Fruit fly (Drosophila melanogaster) whole organism, embryonic: Measurements from ENCODE around the gene CG17032.

Experiments
- Adf1 ChIP-seq: fragments of 200-800 bp; sonication (Bioruptor generic); IDR thresholded peaks from 2 replicates; pipeline ENCODE4 v1.3.6; 2022; ENCODE audit warnings: missing biosample characterization, missing genetic modification characterization
- Atf3 ChIP-seq: fragments of 200-800 bp; sonication (Bioruptor generic); optimal IDR thresholded peaks from 3 replicates; lab custom pipeline; 2016; ENCODE audit warnings: missing biosample characterization, missing genetic modification characterization
- Awh ChIP-seq: fragments of 200-800 bp; sonication (Bioruptor generic); IDR thresholded peaks from 2 replicates; pipeline ENCODE4, ENCODE4 v1.3.6; 2022; ENCODE audit warnings: missing biosample characterization, missing genetic modification characterization
- Bgb ChIP-seq: fragments of 200-800 bp; sonication (Bioruptor generic); IDR thresholded peaks from 2 replicates; pipeline ENCODE4 v1.3.6; 2022; ENCODE audit warnings: missing biosample characterization, missing genetic modification characterization; ENCODE audit not compliant: partially characterized antibody
- BtbVII ChIP-seq: fragments of 200-800 bp; sonication (Bioruptor generic); optimal IDR thresholded peaks from 3 replicates; lab custom pipeline; 2017; ENCODE audit warnings: missing biosample characterization, mild to moderate bottlenecking, missing genetic modification characterization
- CG10979 ChIP-seq: fragments of 200-800 bp; sonication (Bioruptor generic); optimal IDR thresholded peaks from 2 replicates; lab custom pipeline; 2018; ENCODE audit warnings: missing biosample characterization, mild to moderate bottlenecking, missing genetic modification characterization, moderate library complexity
- CG13287 ChIP-seq: fragments of 200-800 bp; sonication (Bioruptor generic); IDR thresholded peaks from 2 replicates; pipeline ENCODE4 v1.3.6; 2022; ENCODE audit warnings: missing biosample characterization, missing genetic modification characterization; ENCODE audit not compliant: partially characterized antibody
- CG14710 ChIP-seq: fragments of 200-800 bp; sonication (Bioruptor generic); optimal IDR thresholded peaks from 3 replicates; lab custom pipeline; 2019; ENCODE audit warnings: missing biosample characterization, mild to moderate bottlenecking, missing genetic modification characterization, moderate library complexity
- CG1647 ChIP-seq: fragments of 200-800 bp; sonication (Bioruptor generic); optimal IDR thresholded peaks from 3 replicates; lab custom pipeline; 2016; ENCODE audit warnings: missing biosample characterization, missing genetic modification characterization
- CG17328 ChIP-seq: fragments of 200-800 bp; sonication (Bioruptor generic); IDR thresholded peaks from 2 replicates; pipeline ENCODE4 v1.3.6; 2022; ENCODE audit warnings: missing biosample characterization, missing genetic modification characterization
- CG17829 ChIP-seq: fragments of 200-800 bp; optimal IDR thresholded peaks from 2 replicates; lab custom pipeline; 2019; ENCODE audit warnings: missing biosample characterization, mild to moderate bottlenecking, missing genetic modification characterization, moderate library complexity
- CG18262 ChIP-seq: fragments of 200-800 bp; optimal IDR thresholded peaks from 3 replicates; lab custom pipeline; 2019; ENCODE audit warnings: missing biosample characterization, mild to moderate bottlenecking, missing genetic modification characterization, moderate library complexity
- CG2116 ChIP-seq: fragments of 200-800 bp; sonication (Bioruptor generic); optimal IDR thresholded peaks from 3 replicates; lab custom pipeline; 2018; ENCODE audit warnings: missing biosample characterization, mild to moderate bottlenecking, missing genetic modification characterization
- CG31441 ChIP-seq: fragments of 200-800 bp; sonication (Bioruptor generic); IDR thresholded peaks from 2 replicates; pipeline ENCODE4 v1.3.6; 2022; ENCODE audit warnings: missing biosample characterization, missing genetic modification characterization
- CG3281 ChIP-seq: fragments of 200-800 bp; sonication (Bioruptor generic); optimal IDR thresholded peaks from 3 replicates; lab custom pipeline; 2017; ENCODE audit warnings: missing biosample characterization, mild to moderate bottlenecking, missing genetic modification characterization
- CG3726 ChIP-seq: fragments of 200-800 bp; sonication (Bioruptor generic); IDR thresholded peaks from 3 replicates; pipeline ENCODE4, ENCODE4 v1.3.6; 2022; ENCODE audit warnings: missing biosample characterization, missing genetic modification characterization
- CG3995 ChIP-seq: fragments of 200-800 bp; sonication (Bioruptor generic); optimal IDR thresholded peaks from 3 replicates; lab custom pipeline; 2016; ENCODE audit warnings: missing biosample characterization, missing genetic modification characterization
- CG4617 ChIP-seq: fragments of 200-800 bp; sonication (Bioruptor generic); optimal IDR thresholded peaks from 3 replicates; lab custom pipeline; 2016; ENCODE audit warnings: missing biosample characterization, missing genetic modification characterization, borderline replicate concordance
- CG6272 ChIP-seq: fragments of 200-800 bp; sonication (Bioruptor generic); IDR thresholded peaks from 2 replicates; pipeline ENCODE4 v1.3.6; 2022; ENCODE audit warnings: missing biosample characterization, missing genetic modification characterization
- CG6813 ChIP-seq: fragments of 200-800 bp; sonication (Bioruptor generic); optimal IDR thresholded peaks from 2 replicates; lab custom pipeline; 2017; ENCODE audit warnings: missing biosample characterization, missing genetic modification characterization, mild to moderate bottlenecking, moderate library complexity, missing genetic modification reagents
- CG9797 ChIP-seq: fragments of 200-800 bp; sonication (Bioruptor generic); optimal IDR thresholded peaks from 3 replicates; lab custom pipeline; 2018; ENCODE audit warnings: missing biosample characterization, mild to moderate bottlenecking, missing genetic modification characterization
- CrebB ChIP-seq: fragments of 200-800 bp; sonication (Bioruptor generic); optimal IDR thresholded peaks from 3 replicates; lab custom pipeline; 2018; ENCODE audit warnings: missing biosample characterization, mild to moderate bottlenecking, missing genetic modification characterization
- D ChIP-seq, 2 experiments: fragments of 200-800 bp in 1 of 2; fragments of >200 bp in 1 of 2; sonication (Bioruptor generic) in 1 of 2; optimal IDR thresholded peaks; 2 replicates in 1 of 2; 3 replicates in 1 of 2; lab custom pipeline; 2017; ENCODE audit warnings: mild to moderate bottlenecking in 1 of 2, missing biosample characterization in 1 of 2, missing genetic modification characterization in 1 of 2, missing genetic modification reagents in 1 of 2
- Dll ChIP-seq: fragments of 200-800 bp; sonication (Bioruptor generic); IDR thresholded peaks from 4 replicates; pipeline ENCODE4 v1.3.6; 2022; ENCODE audit warnings: missing biosample characterization, missing genetic modification characterization; ENCODE audit not compliant: partially characterized antibody
- ERR ChIP-seq: fragments of 200-800 bp; sonication (Bioruptor generic); optimal IDR thresholded peaks from 2 replicates; lab custom pipeline; 2016; ENCODE audit warnings: missing biosample characterization, missing genetic modification characterization
- Elba2 ChIP-seq: fragments of 200-800 bp; sonication (Bioruptor generic); optimal IDR thresholded peaks from 3 replicates; lab custom pipeline; 2016; ENCODE audit warnings: missing biosample characterization, missing genetic modification characterization
- Fer1 ChIP-seq: fragments of 200-800 bp; sonication (Bioruptor generic); optimal IDR thresholded peaks from 2 replicates; lab custom pipeline; 2017; ENCODE audit warnings: missing biosample characterization, mild to moderate bottlenecking, missing genetic modification characterization
- HHEX ChIP-seq: fragments of 200-800 bp; sonication (Bioruptor generic); optimal IDR thresholded peaks from 3 replicates; lab custom pipeline; 2017; ENCODE audit warnings: missing biosample characterization, mild to moderate bottlenecking, missing genetic modification characterization, missing genetic modification reagents
- HLH54F ChIP-seq: fragments of 200-800 bp; sonication (Bioruptor generic); optimal IDR thresholded peaks from 3 replicates; lab custom pipeline; 2016; ENCODE audit warnings: missing biosample characterization, missing genetic modification characterization
- Hr3 ChIP-seq: fragments of 200-800 bp; sonication (Bioruptor generic); optimal IDR thresholded peaks from 3 replicates; lab custom pipeline; 2016; ENCODE audit warnings: missing biosample characterization, missing genetic modification characterization
- Lhr ChIP-seq: fragments of 200-800 bp; sonication (Bioruptor generic); optimal IDR thresholded peaks from 3 replicates; lab custom pipeline; 2017; ENCODE audit warnings: mild to moderate bottlenecking, missing biosample characterization, missing genetic modification reagents, missing genetic modification characterization
- MBD-R2 ChIP-seq: fragments of 200-800 bp; sonication (Bioruptor generic); IDR thresholded peaks from 2 replicates; pipeline ENCODE4 v1.3.6; 2022; ENCODE audit warnings: missing biosample characterization, missing genetic modification characterization
- Med ChIP-seq: fragments of 200-800 bp; sonication (Bioruptor generic); peaks from one replicate; lab custom pipeline; 2016; ENCODE audit warnings: missing biosample characterization, missing genetic modification characterization, mild to moderate bottlenecking, inconsistent platforms, moderate library complexity
- NK7.1 ChIP-seq: fragments of 200-800 bp; sonication (Bioruptor generic); optimal IDR thresholded peaks from 3 replicates; lab custom pipeline; 2016; ENCODE audit warnings: missing biosample characterization, missing genetic modification characterization
- Pdp1 ChIP-seq, 2 experiments: fragments of 200-800 bp; sonication (Bioruptor generic); optimal IDR thresholded peaks; 3 replicates each; lab custom pipeline; 2016; ENCODE audit warnings: missing biosample characterization in 2 of 2, missing genetic modification characterization in 2 of 2, mild to moderate bottlenecking in 1 of 2, moderate library complexity in 1 of 2
- Sox102F ChIP-seq: fragments of 200-800 bp; sonication (Bioruptor generic); optimal IDR thresholded peaks from 2 replicates; lab custom pipeline; 2018; ENCODE audit warnings: missing biosample characterization, mild to moderate bottlenecking, missing genetic modification characterization, moderate library complexity
- Ssrp ChIP-seq: fragments of 200-800 bp; sonication (Bioruptor generic); optimal IDR thresholded peaks from 2 replicates; lab custom pipeline; 2018; ENCODE audit warnings: missing biosample characterization, mild to moderate bottlenecking, missing genetic modification characterization, moderate library complexity
- crp ChIP-seq, 2 experiments: fragments of 200-800 bp; sonication (Bioruptor generic); optimal IDR thresholded peaks; 2 replicates in 1 of 2; 3 replicates in 1 of 2; lab custom pipeline; 2017; ENCODE audit warnings: missing biosample characterization in 2 of 2, missing genetic modification characterization in 2 of 2, mild to moderate bottlenecking in 1 of 2, moderate library complexity in 1 of 2
- ftz-f1 ChIP-seq: fragments of 200-800 bp; sonication (Bioruptor generic); optimal IDR thresholded peaks from 2 replicates; lab custom pipeline; 2016; ENCODE audit warnings: missing biosample characterization, missing genetic modification characterization
- gfzf ChIP-seq: fragments of 200-800 bp; sonication (Bioruptor generic); optimal IDR thresholded peaks from 2 replicates; lab custom pipeline; 2016; ENCODE audit warnings: missing biosample characterization, mild to moderate bottlenecking, missing genetic modification characterization, moderate library complexity
- lbe ChIP-seq: fragments of 200-800 bp; sonication (Bioruptor generic); optimal IDR thresholded peaks from 2 replicates; lab custom pipeline; 2016; ENCODE audit warnings: missing biosample characterization, mild to moderate bottlenecking, missing genetic modification characterization
- lilli ChIP-seq: fragments of 200-800 bp; sonication (Bioruptor generic); optimal IDR thresholded peaks from 3 replicates; lab custom pipeline; 2016; ENCODE audit warnings: missing biosample characterization, missing genetic modification characterization
- nom ChIP-seq: fragments of 200-800 bp; sonication (Bioruptor generic); optimal IDR thresholded peaks from 2 replicates; lab custom pipeline; 2017; ENCODE audit warnings: missing biosample characterization, missing genetic modification characterization, mild to moderate bottlenecking, moderate library complexity, missing genetic modification reagents
- org-1 ChIP-seq: fragments of 200-800 bp; sonication (Bioruptor generic); optimal IDR thresholded peaks from 2 replicates; lab custom pipeline; 2017; ENCODE audit warnings: missing biosample characterization, missing genetic modification characterization
- pzg ChIP-seq: fragments of 200-800 bp; sonication (Bioruptor generic); optimal IDR thresholded peaks from 3 replicates; lab custom pipeline; 2018; ENCODE audit warnings: missing biosample characterization, mild to moderate bottlenecking, missing genetic modification characterization, moderate library complexity
- row ChIP-seq: fragments of 200-800 bp; sonication (Bioruptor generic); IDR thresholded peaks from 3 replicates; pipeline ENCODE4 v1.3.6; 2022; ENCODE audit warnings: missing biosample characterization, missing genetic modification characterization
- sens ChIP-seq: fragments of 200-800 bp; sonication (Bioruptor generic); peaks from one replicate; lab custom pipeline; 2016; ENCODE audit warnings: missing biosample characterization, missing genetic modification characterization
- slbo ChIP-seq: fragments of 200-800 bp; sonication (Bioruptor generic); IDR thresholded peaks from 2 replicates; pipeline ENCODE4 v1.3.6; 2022; ENCODE audit warnings: missing biosample characterization, missing genetic modification characterization

The CG17032 gene

DNA sequence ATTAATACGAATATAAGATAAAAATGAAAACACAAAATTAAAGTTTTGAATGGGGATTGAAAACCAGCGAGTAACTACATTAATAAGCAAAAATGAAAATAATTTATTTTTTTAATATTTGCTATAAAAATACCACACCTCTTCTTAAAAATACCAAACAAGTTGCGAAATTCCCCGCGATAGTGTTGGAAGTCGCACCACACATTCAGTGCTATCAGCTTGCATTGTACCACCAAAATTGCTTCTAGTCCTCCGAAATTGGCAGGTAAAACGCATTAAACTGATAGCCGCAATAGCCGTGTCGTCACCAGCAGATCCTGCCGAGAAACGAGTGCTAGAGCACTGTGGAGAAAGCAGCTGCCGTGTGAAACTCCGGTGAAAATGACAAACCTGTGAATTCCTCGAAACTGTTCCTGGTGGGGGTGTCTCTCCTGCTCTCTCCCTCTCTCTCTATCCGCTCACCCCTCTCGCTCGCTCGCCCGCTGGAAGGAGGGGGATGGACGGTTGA is 29.4 kb downstream of the CG17032 start, which contains the start of gene Hip14 (continued):
- TF ChIP-seq Sox102F: no peak
- TF ChIP-seq CG14710 (tag; lab: Kevin White, UChicago): peak; percentile 59
- TF ChIP-seq gfzf (GFP tag; lab: Kevin White, UChicago): peak; percentile 53
- TF ChIP-seq CG10979 (tag; lab: Kevin White, UChicago): no peak
- TF ChIP-seq CG3995 (GFP tag; lab: Kevin White, UChicago): peak; percentile 86
- TF ChIP-seq org-1: peak; percentile 17
- TF ChIP-seq Lhr: peak; percentile 42
- peak; percentile 68 for TF ChIP-seq slbo (GFP tag; lab: Robert Waterston, UW)
- no peak for TF ChIP-seq Awh (GFP tag; lab: Robert Waterston, UW)
- TF ChIP-seq Med (GFP tag; lab: Kevin White, UChicago): peak; percentile 80
- peak; percentile 0 for TF ChIP-seq HLH54F
- TF ChIP-seq CG4617 (GFP tag; lab: Kevin White, UChicago): peak; percentile 89
- peak; percentile 28 for TF ChIP-seq CG17829 (tag; lab: Kevin White, UChicago)
- TF ChIP-seq Atf3 (GFP tag; lab: Kevin White, UChicago): no peak
- peak in 1 of 2 experiments; percentile 49 for TF ChIP-seq Pdp1 (GFP tag; optimal IDR thresholded peaks at IDR 0.05; lab: Kevin White, UChicago)
- TF ChIP-seq CG13287: peak; percentile 40; the same call in 1 of the 2 replicates
- 0 out of 2 replicates have a peak, but pooled peaks have one; percentile 8 for TF ChIP-seq CG17328 (GFP tag; lab: Robert Waterston, UW)
- TF ChIP-seq BtbVII (GFP tag; lab: Kevin White, UChicago): peak; percentile 4
- TF ChIP-seq HHEX: no peak
- no peak for TF ChIP-seq CG3726 (GFP tag; lab: Robert Waterston, UW)
- peak; percentile 52 for TF ChIP-seq CG2116 (GFP tag; lab: Kevin White, UChicago)
- peak; percentile 7 for TF ChIP-seq Elba2 (GFP tag; lab: Kevin White, UChicago)
- TF ChIP-seq ftz-f1 (GFP tag; lab: Kevin White, UChicago): peak; percentile 20
- peak; percentile 10 for TF ChIP-seq CrebB (tag; lab: Kevin White, UChicago)
- peak; percentile 32 for TF ChIP-seq CG18262 (tag; lab: Kevin White, UChicago)
- peak; percentile 10 for TF ChIP-seq lbe (GFP tag; lab: Kevin White, UChicago)
- TF ChIP-seq nom (GFP tag; lab: Kevin White, UChicago): peak; percentile 57
- peak; percentile 16; the same call in 1 of the 2 replicates for TF ChIP-seq Adf1 (GFP tag; lab: Robert Waterston, UW)
- TF ChIP-seq lilli (GFP tag; lab: Kevin White, UChicago): peak; percentile 8
- peak; percentile 6 for TF ChIP-seq CG3281 (GFP tag; lab: Kevin White, UChicago)
- TF ChIP-seq Fer1 (GFP tag; lab: Kevin White, UChicago): peak; percentile 46
- 0 out of 4 replicates have a peak, but pooled peaks have one; percentile 17 for TF ChIP-seq Dll
- TF ChIP-seq CG6272 (GFP tag; lab: Robert Waterston, UW): 0 out of 2 replicates have a peak, but pooled peaks have one; percentile 4
- TF ChIP-seq ERR (GFP tag; lab: Kevin White, UChicago): peak; percentile 10
- TF ChIP-seq NK7.1 (GFP tag; lab: Kevin White, UChicago): no peak
- peak; percentile 21 for TF ChIP-seq CG1647 (GFP tag; lab: Kevin White, UChicago)
- peak; percentile 86 for TF ChIP-seq sens (GFP tag; lab: Kevin White, UChicago)
- peak; percentile 33; the same call in 1 of the 2 replicates for TF ChIP-seq Bgb
- TF ChIP-seq MBD-R2 (GFP tag; lab: Robert Waterston, UW): peak; percentile 57
- no peak for TF ChIP-seq CG6813
- TF ChIP-seq pzg (GFP tag; lab: Kevin White, UChicago): peak; percentile 52
- TF ChIP-seq Hr3 (GFP tag; lab: Kevin White, UChicago): peak; percentile 12
- peak; percentile 21 for TF ChIP-seq Ssrp (tag; lab: Kevin White, UChicago)
- TF ChIP-seq CG9797 (GFP tag; lab: Kevin White, UChicago): peak; percentile 54
- peak; percentile 63 for TF ChIP-seq CG31441 (GFP tag; lab: Robert Waterston, UW)
- TF ChIP-seq crp (GFP tag; optimal IDR thresholded peaks at IDR 0.05; lab: Kevin White, UChicago): peak in 1 of 2 experiments; percentile 0
- TF ChIP-seq row (GFP tag; lab: Robert Waterston, UW): 0 out of 3 replicates have a peak, but pooled peaks have one; percentile 39
- TF ChIP-seq D (optimal IDR thresholded peaks at IDR 0.05; lab: Kevin White, UChicago): peak; percentile 62
- TF ChIP-seq D (GFP tag; optimal IDR thresholded peaks at IDR 0.05; lab: Kevin White, UChicago): no peak
